Worm (Caenorhabditis elegans) whole organism, dauer: ENCODE data around the gene srh-264.

Experiments used
- unc-62 ChIP-seq: sonication (generic microtip); optimal IDR thresholded peaks from 2 replicates; lab custom pipeline; 2017; ENCODE audit warnings: missing biosample characterization, missing genetic modification reagents, missing genetic modification characterization

srh-264 gene

ce11 chrV:15404859-15405258 is 9.1 kb upstream of the srh-264 start, which contains the start of gene srh-258:
Gene srh-258, plus strand, starts transcription at chrV:15405159.
- no peak for TF ChIP-seq unc-62 (GFP tag; lab: Kevin White, UChicago)

ce11 chrV:15406928-15407327 is 7.0 kb upstream of the srh-264 start, which contains the start of gene srh-257:
Gene srh-257, plus strand, starts transcription at chrV:15407228.
- TF ChIP-seq unc-62 (GFP tag; lab: Kevin White, UChicago) = no peak

ce11 chrV:15412625-15413024 is 1.3 kb upstream of the srh-264 start, which contains the start of gene srbc-63:
Gene srbc-63, minus strand, starts transcription at chrV:15412725.
- TF ChIP-seq unc-62 (GFP tag; lab: Kevin White, UChicago) = no peak

ce11 chrV:15415951-15416350 is 2.0 kb downstream of the srh-264 start, which contains the start of gene srh-265:
Gene srh-265, plus strand, starts transcription at chrV:15416251.
- no peak for TF ChIP-seq unc-62 (GFP tag; lab: Kevin White, UChicago)

- no peak for TF ChIP-seq unc-62 (GFP tag; lab: Kevin White, UChicago)
Observed at ce11 chrV:15417822-15418221, 3.9 kb downstream of the srh-264 start, which contains the start of gene T06E6.10. Gene T06E6.10, plus strand, starts transcription at chrV:15418122.

ce11 chrV:15423601-15424000 is 9.7 kb downstream of the srh-264 start, which contains the start of gene fbxa-104:
Gene fbxa-104, minus strand, starts transcription at chrV:15423683.
- TF ChIP-seq unc-62 (GFP tag; lab: Kevin White, UChicago) = no peak

ce11 chrV:15425368-15426091 is 11.6 kb downstream of the srh-264 start, which contains the start of gene Y36E3A.2:
Gene Y36E3A.2, plus strand, starts transcription at chrV:15426041.
- TF ChIP-seq unc-62 (GFP tag; lab: Kevin White, UChicago) = no peak

- TF ChIP-seq unc-62 (GFP tag; lab: Kevin White, UChicago) = no peak
Observed at ce11 chrV:15426944-15427343, 13.0 kb downstream of the srh-264 start, which contains the start of gene fbxa-209. Gene fbxa-209, minus strand, starts transcription at chrV:15427044.

- TF ChIP-seq unc-62 (GFP tag; lab: Kevin White, UChicago) = no peak
Observed at ce11 chrV:15431322-15432052, 17.5 kb downstream of the srh-264 start.

ce11 chrV:15432457-15432856 is 18.5 kb downstream of the srh-264 start, which contains the start of gene T26H5.8:
Gene T26H5.8, minus strand, starts transcription at chrV:15432726.
- no peak for TF ChIP-seq unc-62 (GFP tag; lab: Kevin White, UChicago)

ce11 chrV:15434647-15435046 is 20.7 kb downstream of the srh-264 start:
- no peak for TF ChIP-seq unc-62 (GFP tag; lab: Kevin White, UChicago)

- no peak for TF ChIP-seq unc-62 (GFP tag; lab: Kevin White, UChicago)
Observed at ce11 chrV:15436133-15436532, 22.2 kb downstream of the srh-264 start.

ce11 chrV:15442384-15442783 is 28.4 kb downstream of the srh-264 start:
- TF ChIP-seq unc-62 (GFP tag; lab: Kevin White, UChicago) = no peak

ce11 chrV:15443708-15444107 is 29.8 kb downstream of the srh-264 start, which contains the start of gene T26H5.10:
Gene T26H5.10, minus strand, starts transcription at chrV:15443808.
- no peak for TF ChIP-seq unc-62 (GFP tag; lab: Kevin White, UChicago)

- TF ChIP-seq unc-62 (GFP tag; lab: Kevin White, UChicago) = no peak
Observed at ce11 chrV:15444188-15444587, 30.2 kb downstream of the srh-264 start, which contains the start of gene T26H5.11. Gene T26H5.11, minus strand, starts transcription at chrV:15444288.

ce11 chrV:15444615-15445014 is 30.7 kb downstream of the srh-264 start, which contains the start of gene T26H5.9:
Gene T26H5.9, plus strand, starts transcription at chrV:15444916.
- no peak for TF ChIP-seq unc-62 (GFP tag; lab: Kevin White, UChicago)
